Fruit fly (Drosophila melanogaster): ENCODE measurements around the gene Rsod.

The Rsod gene

dm6 chr3R:30189398-30189797 is 18.4 kb upstream of the Rsod start:
- TF ChIP-seq Trl (optimal IDR thresholded peaks at IDR 0.05) (no peak), Trl (GFP tag; optimal IDR thresholded peaks at IDR 0.05) (no peak), chinmo (GFP tag; IDR thresholded peaks at IDR 0.05; ENCODE audit: partially characterized antibody) (0 out of 4 replicates have a peak, but pooled peaks have one; percentile 14), Aef1 (GFP tag; IDR thresholded peaks at IDR 0.05) (no peak)

DNA sequence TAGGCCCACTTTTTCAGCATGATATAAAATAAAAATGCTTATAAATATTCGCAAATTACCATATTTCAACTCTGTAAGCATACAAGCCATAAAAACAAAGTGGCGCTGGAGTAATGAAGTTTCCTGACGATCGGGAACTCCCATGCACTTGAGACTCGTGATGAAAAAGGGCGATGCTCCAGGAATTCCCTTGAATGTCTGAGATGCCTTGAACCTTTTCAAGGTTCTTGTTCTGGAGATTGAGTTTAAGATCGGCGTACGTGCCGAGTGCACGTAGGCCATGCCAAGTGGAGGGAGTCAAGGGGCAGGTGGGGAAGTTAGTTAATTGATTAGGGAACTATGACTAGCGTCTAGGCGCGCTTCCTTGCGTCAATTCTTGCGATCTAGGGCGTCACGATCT is 12.9 kb upstream of the Rsod start:
- no peak for TF ChIP-seq Fer2 (tag; optimal IDR thresholded peaks at IDR 0.05)
- no peak for TF ChIP-seq CG15269 (tag; optimal IDR thresholded peaks at IDR 0.05)
- no peak for TF ChIP-seq CG6175 (GFP tag; IDR thresholded peaks at IDR 0.05)
- no peak for TF ChIP-seq mld (GFP tag; IDR thresholded peaks at IDR 0.05; ENCODE audit: partially characterized antibody)
- TF ChIP-seq CG12236 (GFP tag; optimal IDR thresholded peaks at IDR 0.05): no peak
- TF ChIP-seq CG13775 (GFP tag; optimal IDR thresholded peaks at IDR 0.05): no peak
- no peak for TF ChIP-seq Xrp1 (GFP tag; IDR thresholded peaks at IDR 0.05)
- TF ChIP-seq Ada2b (GFP tag; IDR thresholded peaks at IDR 0.05): no peak

DNA sequence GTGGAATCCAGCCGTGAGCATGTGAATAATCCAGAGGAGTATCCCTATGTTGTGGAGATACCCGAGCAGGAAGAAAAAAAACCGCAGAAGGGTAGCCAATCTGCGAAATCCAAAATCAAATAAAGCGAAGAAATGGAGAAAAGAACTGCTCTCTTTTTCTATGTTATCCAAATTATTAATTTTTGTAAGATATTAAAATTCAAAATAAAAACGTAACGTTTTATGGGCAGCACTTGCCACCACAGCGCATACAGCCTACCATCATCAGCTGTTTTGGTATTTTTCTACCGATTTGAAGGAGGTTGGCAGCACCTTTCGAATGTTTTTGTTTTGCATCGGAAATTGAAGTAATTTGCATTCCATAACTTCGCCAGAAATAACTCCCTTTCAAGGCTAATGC is 8.9 kb upstream of the Rsod start, which contains the start of gene Bet5:
Gene Bet5, plus strand, starts transcription at position 299 of the 400 bp plus-strand sequence.
- TF ChIP-seq Dll (GFP tag; IDR thresholded peaks at IDR 0.05; ENCODE audit: partially characterized antibody): peak; percentile 52; the same call in 2 of the 4 replicates
- peak in 1 of 2 experiments; percentile 7 for TF ChIP-seq Pdp1 (GFP tag; optimal IDR thresholded peaks at IDR 0.05)
- 0 out of 3 replicates have a peak, but pooled peaks have one; percentile 45 for TF ChIP-seq CG6791 (GFP tag; IDR thresholded peaks at IDR 0.05; ENCODE audit: partially characterized antibody)
- peak; percentile 15 for TF ChIP-seq CG4617 (GFP tag; optimal IDR thresholded peaks at IDR 0.05; ENCODE audit: borderline replicate concordance)
- 0 out of 3 replicates have a peak, but pooled peaks have one; percentile 8 for TF ChIP-seq row (GFP tag; IDR thresholded peaks at IDR 0.05)
- peak; percentile 4 for TF ChIP-seq MESR4 (GFP tag; optimal IDR thresholded peaks at IDR 0.05)
- peak; percentile 80 for TF ChIP-seq stwl (tag; optimal IDR thresholded peaks at IDR 0.05)
- peak; percentile 48 for TF ChIP-seq gfzf (GFP tag; optimal IDR thresholded peaks at IDR 0.05)
- TF ChIP-seq CG10565 (GFP tag; optimal IDR thresholded peaks at IDR 0.05): no peak
- TF ChIP-seq bigmax (GFP tag; optimal IDR thresholded peaks at IDR 0.05): no peak
- no peak for TF ChIP-seq Taf1 (GFP tag; IDR thresholded peaks at IDR 0.05)
- TF ChIP-seq Ets97D (GFP tag; optimal IDR thresholded peaks at IDR 0.05): peak; percentile 23
- no peak for TF ChIP-seq HLH3B (GFP tag; IDR thresholded peaks at IDR 0.05)
- peak; percentile 7 for TF ChIP-seq hkb (optimal IDR thresholded peaks at IDR 0.05)
- TF ChIP-seq hkb (GFP tag; IDR thresholded peaks at IDR 0.05): no peak
- TF ChIP-seq vvl (GFP tag; IDR thresholded peaks at IDR 0.05): peak; percentile 59
- TF ChIP-seq Scr (GFP tag; IDR thresholded peaks at IDR 0.05; ENCODE audit: partially characterized antibody): 0 out of 2 replicates have a peak, but pooled peaks have one; percentile 18
- peak; percentile 17; the same call in 1 of the 2 replicates for TF ChIP-seq bbx (GFP tag; IDR thresholded peaks at IDR 0.05; ENCODE audit: partially characterized antibody)
- TF ChIP-seq crp (GFP tag; optimal IDR thresholded peaks at IDR 0.05): peak; percentile 91 to 95
- peak; percentile 13 for TF ChIP-seq HmgZ (tag; optimal IDR thresholded peaks at IDR 0.05)
- TF ChIP-seq Dp (GFP tag; optimal IDR thresholded peaks at IDR 0.05): peak; percentile 67
- TF ChIP-seq CG12659 (GFP tag; optimal IDR thresholded peaks at IDR 0.05): peak; percentile 8
- TF ChIP-seq CG3847 (GFP tag; IDR thresholded peaks at IDR 0.05): peak; percentile 12; the same call in 1 of the 2 replicates
- TF ChIP-seq CG9437 (GFP tag; optimal IDR thresholded peaks at IDR 0.05): peak; percentile 87
- no peak for TF ChIP-seq CG31365 (tag; optimal IDR thresholded peaks at IDR 0.05)
- TF ChIP-seq sens (GFP tag): peak; percentile 5
- TF ChIP-seq ftz-f1 (GFP tag; optimal IDR thresholded peaks at IDR 0.05): no peak
- TF ChIP-seq luna (GFP tag; optimal IDR thresholded peaks at IDR 0.05): no peak
- peak; percentile 60 for TF ChIP-seq Sin3A (optimal IDR thresholded peaks at IDR 0.05)
- 0 out of 3 replicates have a peak, but pooled peaks have one; percentile 21 for TF ChIP-seq CG34224 (GFP tag; IDR thresholded peaks at IDR 0.05; ENCODE audit: partially characterized antibody)
- peak; percentile 46 for TF ChIP-seq CG1603 (tag; optimal IDR thresholded peaks at IDR 0.05)
- TF ChIP-seq trem (tag; optimal IDR thresholded peaks at IDR 0.05): peak; percentile 98
- peak; percentile 61 for TF ChIP-seq pzg (GFP tag; optimal IDR thresholded peaks at IDR 0.05)
- TF ChIP-seq CG15514 (GFP tag; optimal IDR thresholded peaks at IDR 0.05): peak; percentile 16
- TF ChIP-seq CG13287 (GFP tag; IDR thresholded peaks at IDR 0.05; ENCODE audit: partially characterized antibody): peak; percentile 56

Measured in whole organism, embryonic.